Worm (Caenorhabditis elegans) whole organism, L1 larva: ENCODE data around the gene T05A7.7.

Experiments used
- C34B4.2 ChIP-seq: sonication (generic microtip); optimal IDR thresholded peaks from 2 replicates; lab custom pipeline; 2017; ENCODE audit warnings: mild to moderate bottlenecking, missing genetic modification characterization, missing compliant biosample characterization
- F16B12.6 ChIP-seq: fragments of 150-350 bp; optimal IDR thresholded peaks from 2 replicates; lab custom pipeline; 2014; ENCODE audit warnings: missing biosample characterization, missing genetic modification characterization
- aha-1 ChIP-seq: fragments of 150-350 bp; optimal IDR thresholded peaks from 2 replicates; lab custom pipeline; 2014; ENCODE audit warnings: missing biosample characterization, missing genetic modification characterization
- aly-2 ChIP-seq: fragments of 150-350 bp; optimal IDR thresholded peaks from 2 replicates; lab custom pipeline; 2014; ENCODE audit warnings: missing biosample characterization, missing genetic modification characterization
- ama-1 ChIP-seq: fragments of 150-350 bp; optimal IDR thresholded peaks from 2 replicates; lab custom pipeline; 2014
- ceh-8 ChIP-seq: fragments of 200-800 bp; sonication (Bioruptor generic); optimal IDR thresholded peaks from 2 replicates; lab custom pipeline; 2018; ENCODE audit warnings: mild to moderate bottlenecking, missing genetic modification characterization, moderate library complexity, missing compliant biosample characterization
- ceh-82 ChIP-seq, 3 experiments: fragments of 150-350 bp in 1 of 3; sonication (generic microtip) in 2 of 3; optimal IDR thresholded peaks; 2 replicates each; lab custom pipeline; 2014 to 2017; ENCODE audit warnings: missing biosample characterization in 3 of 3, missing genetic modification characterization in 3 of 3
- dsc-1 ChIP-seq: sonication (generic microtip); optimal IDR thresholded peaks from 2 replicates; lab custom pipeline; 2016; ENCODE audit warnings: mild to moderate bottlenecking, missing genetic modification characterization, missing compliant biosample characterization
- efl-1 ChIP-seq, 4 experiments: fragments of 150-350 bp; optimal IDR thresholded peaks in 3 of 4; peaks in 1 of 4; 1 replicate in 1 of 4; 2 replicates in 3 of 4; lab custom pipeline; 2014; ENCODE audit warnings: missing biosample characterization in 2 of 4, missing genetic modification characterization in 2 of 4, missing genetic modification reagents in 2 of 4
- egl-27 ChIP-seq, 2 experiments: fragments of 150-350 bp in 1 of 2; sonication (generic microtip); optimal IDR thresholded peaks; 3 replicates each; lab custom pipeline; 2017 to 2018; ENCODE audit warnings: missing biosample characterization in 2 of 2, missing genetic modification characterization in 2 of 2, missing genetic modification reagents in 2 of 2
- elt-2 ChIP-seq: sonication (generic microtip); optimal IDR thresholded peaks from 2 replicates; lab custom pipeline; 2016; ENCODE audit warnings: missing genetic modification characterization, mild to moderate bottlenecking, inconsistent platforms, missing compliant biosample characterization, missing genetic modification reagents
- elt-3 ChIP-seq, 6 experiments: fragments of 150-350 bp in 1 of 6; sonication (generic microtip); optimal IDR thresholded peaks; 2 replicates each; lab custom pipeline; 2017 to 2018; ENCODE audit warnings: missing biosample characterization in 6 of 6, missing genetic modification characterization in 6 of 6, inconsistent platforms in 1 of 6
- ets-5 ChIP-seq: fragments of 200-800 bp; sonication (Bioruptor generic); IDR thresholded peaks from 2 replicates; pipeline ENCODE4 v1.3.6; 2022; ENCODE audit warnings: missing genetic modification characterization, missing compliant biosample characterization
- fkh-10 ChIP-seq: sonication (generic microtip); optimal IDR thresholded peaks from 2 replicates; lab custom pipeline; 2017; ENCODE audit warnings: missing biosample characterization, missing genetic modification reagents, missing genetic modification characterization
- fkh-4 ChIP-seq: sonication (generic microtip); optimal IDR thresholded peaks from 2 replicates; lab custom pipeline; 2016; ENCODE audit warnings: missing compliant biosample characterization, missing genetic modification characterization, borderline replicate concordance
- hlh-17 ChIP-seq: fragments of 200-800 bp; sonication (Bioruptor generic); optimal IDR thresholded peaks from 2 replicates; lab custom pipeline; 2018; ENCODE audit warnings: missing genetic modification characterization, mild to moderate bottlenecking, missing compliant biosample characterization, moderate library complexity, borderline replicate concordance
- hpl-2 ChIP-seq: fragments of 150-350 bp; optimal IDR thresholded peaks from 2 replicates; lab custom pipeline; 2014; ENCODE audit warnings: missing biosample characterization, missing genetic modification reagents, missing genetic modification characterization
- lin-13 ChIP-seq: fragments of 150-350 bp; optimal IDR thresholded peaks from 2 replicates; lab custom pipeline; 2014; ENCODE audit warnings: missing biosample characterization, missing genetic modification reagents, missing genetic modification characterization
- lin-35 ChIP-seq, 2 experiments: fragments of 150-350 bp; optimal IDR thresholded peaks; 2 replicates each; lab custom pipeline; 2014; ENCODE audit warnings: missing biosample characterization in 2 of 2, missing genetic modification characterization in 2 of 2, missing genetic modification reagents in 2 of 2
- mab-9 ChIP-seq: fragments of 200-800 bp; sonication (Bioruptor generic); IDR thresholded peaks from 2 replicates; pipeline ENCODE4 v1.3.6; 2022; ENCODE audit warnings: missing genetic modification reagents, missing genetic modification characterization, missing compliant biosample characterization
- mef-2 ChIP-seq: fragments of 150-350 bp; optimal IDR thresholded peaks from 2 replicates; lab custom pipeline; 2014; ENCODE audit warnings: missing biosample characterization, missing genetic modification characterization
- nhr-11 ChIP-seq: fragments of 150-350 bp; optimal IDR thresholded peaks from 2 replicates; lab custom pipeline; 2014; ENCODE audit warnings: missing biosample characterization, missing genetic modification characterization
- nhr-12 ChIP-seq: sonication (generic microtip); optimal IDR thresholded peaks from 2 replicates; lab custom pipeline; 2017; ENCODE audit warnings: missing biosample characterization, missing genetic modification characterization
- nhr-237 ChIP-seq: fragments of 150-350 bp; optimal IDR thresholded peaks from 2 replicates; lab custom pipeline; 2014; ENCODE audit warnings: missing biosample characterization, missing genetic modification characterization
- nhr-77 ChIP-seq: fragments of 150-350 bp; optimal IDR thresholded peaks from 2 replicates; lab custom pipeline; 2014; ENCODE audit warnings: missing biosample characterization, missing genetic modification characterization
- nhr-85 ChIP-seq: sonication (generic microtip); peaks from one replicate; lab custom pipeline; 2016; ENCODE audit warnings: missing genetic modification characterization, inconsistent platforms, missing compliant biosample characterization
- nhr-90 ChIP-seq: sonication (generic microtip); optimal IDR thresholded peaks from 2 replicates; lab custom pipeline; 2016; ENCODE audit warnings: mild to moderate bottlenecking, missing genetic modification characterization, missing compliant biosample characterization; ENCODE audit not compliant: poor library complexity
- pag-3 ChIP-seq: sonication (generic microtip); optimal IDR thresholded peaks from 2 replicates; lab custom pipeline; 2017; ENCODE audit warnings: missing genetic modification characterization, mild to moderate bottlenecking, missing compliant biosample characterization, antibody characterized with exemption, borderline replicate concordance; ENCODE audit not compliant: insufficient read depth
- pqm-1 ChIP-seq: sonication (generic microtip); optimal IDR thresholded peaks from 3 replicates; lab custom pipeline; 2017; ENCODE audit warnings: missing biosample characterization, missing genetic modification characterization
- skn-1 ChIP-seq: fragments of 150-350 bp; optimal IDR thresholded peaks from 2 replicates; lab custom pipeline; 2014; ENCODE audit warnings: missing biosample characterization, missing genetic modification characterization
- sox-4 ChIP-seq: sonication (generic microtip); optimal IDR thresholded peaks from 2 replicates; lab custom pipeline; 2016; ENCODE audit warnings: missing genetic modification characterization, missing compliant biosample characterization
- sup-37 ChIP-seq: fragments of 200-800 bp; sonication (Bioruptor generic); optimal IDR thresholded peaks from 2 replicates; lab custom pipeline; 2018; ENCODE audit warnings: mild to moderate bottlenecking, missing genetic modification characterization, missing compliant biosample characterization
- unc-130 ChIP-seq: fragments of 150-350 bp; optimal IDR thresholded peaks from 2 replicates; lab custom pipeline; 2017; ENCODE audit warnings: missing biosample characterization, missing genetic modification characterization, inconsistent platforms
- zag-1 ChIP-seq: fragments of 150-350 bp; optimal IDR thresholded peaks from 2 replicates; lab custom pipeline; 2014; ENCODE audit warnings: missing biosample characterization, missing genetic modification characterization

The T05A7.7 gene

DNA sequence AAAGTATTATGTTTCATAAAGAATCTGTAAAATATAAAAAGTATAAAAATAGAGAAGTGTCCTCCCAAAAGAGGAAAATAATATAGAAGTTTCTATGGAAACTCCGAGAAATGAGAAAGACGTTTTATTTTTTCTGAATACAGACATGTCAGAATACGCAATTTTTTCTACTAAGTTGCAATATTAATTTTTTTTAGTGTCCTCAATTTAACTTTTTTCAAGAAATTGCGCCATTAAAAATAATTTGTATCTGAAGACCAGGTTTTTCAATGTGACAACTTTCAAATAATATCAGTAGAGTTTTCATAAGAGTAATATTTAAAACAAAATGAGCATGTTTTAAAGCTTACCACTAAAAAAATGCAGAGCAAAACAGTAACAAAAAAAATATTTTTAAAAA, 13.7 kb downstream of the T05A7.7 start, which contains the start of gene fut-5:
Gene fut-5, minus strand, starts transcription at position 101 of the 400 bp plus-strand sequence.
- TF ChIP-seq nhr-11 (tag; lab: Kevin White, UChicago) (no peak), F16B12.6 (tag; lab: Kevin White, UChicago) (no peak), mef-2 (tag; lab: Kevin White, UChicago) (no peak), nhr-12 (no peak), aha-1 (tag; lab: Kevin White, UChicago) (no peak), nhr-77 (tag; lab: Kevin White, UChicago) (no peak), skn-1 (tag; lab: Kevin White, UChicago) (no peak), zag-1 (tag; lab: Kevin White, UChicago) (no peak), mab-9 (GFP tag; lab: Robert Waterston, UW) (no peak), fkh-10 (GFP tag; lab: Kevin White, UChicago) (no peak), nhr-90 (tag; lab: Kevin White, UChicago) (no peak), ets-5 (GFP tag; lab: Robert Waterston, UW) (no peak), lin-13 (GFP tag; lab: Kevin White, UChicago) (no peak), unc-130 (tag; lab: Kevin White, UChicago) (no peak), pag-3 (tag; lab: Kevin White, UChicago) (no peak), C34B4.2 (tag; lab: Kevin White, UChicago) (no peak)

ce11 chrII:4665359-4665758, 15.9 kb downstream of the T05A7.7 start, which contains the start of gene T05A7.11:
Gene T05A7.11 (minus strand): TSS chrII:4665459.
- no peak for TF ChIP-seq ama-1 (lab: Kevin White, UChicago)
- TF ChIP-seq efl-1 (optimal IDR thresholded peaks at IDR 0.05; lab: Kevin White, UChicago): no peak
- peak in 1 of 2 experiments; percentile 68 for TF ChIP-seq efl-1 (GFP tag; optimal IDR thresholded peaks at IDR 0.05 in 1 of 2; lab: Kevin White, UChicago)
- TF ChIP-seq, all 84 proteins: peak for 1

- TF ChIP-seq sup-37 (GFP tag; lab: Kevin White, UChicago): no peak
- peak; percentile 56 for TF ChIP-seq ceh-8 (GFP tag; lab: Kevin White, UChicago)
- TF ChIP-seq, all 84 proteins: peak for 1
Observed at ce11 chrII:4663186-4663585, 18.1 kb downstream of the T05A7.7 start, which contains the start of gene T05A7.12. Gene T05A7.12 (minus strand): TSS chrII:4663286.

DNA sequence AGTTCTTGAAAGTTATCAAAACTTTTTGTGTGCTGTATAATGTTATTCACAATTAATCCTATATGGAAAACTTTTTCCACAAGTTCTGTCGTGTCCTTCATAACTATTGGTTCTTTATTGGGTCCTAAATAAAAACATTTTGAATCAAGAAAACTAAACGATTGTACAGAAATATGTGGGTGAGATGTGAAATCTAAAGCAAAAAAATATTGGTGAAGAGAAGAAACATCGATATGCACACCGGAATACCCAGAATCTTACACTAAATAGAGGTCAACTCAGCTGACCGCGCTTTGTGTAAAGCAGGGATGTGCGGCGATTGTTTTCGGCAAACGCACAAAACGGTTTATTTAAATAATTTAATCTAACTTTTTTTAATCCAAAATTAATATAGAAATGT, 20.0 kb downstream of the T05A7.7 start, which contains the start of gene T05A7.13:
Gene T05A7.13, minus strand, starts transcription at position 101 of the 400 bp plus-strand sequence.
- TF ChIP-seq aly-2 (tag; lab: Kevin White, UChicago) (no peak), F16B12.6 (tag; lab: Kevin White, UChicago) (no peak), fkh-10 (GFP tag; lab: Kevin White, UChicago) (no peak), unc-130 (tag; lab: Kevin White, UChicago) (no peak), nhr-77 (tag; lab: Kevin White, UChicago) (no peak)
- TF ChIP-seq, all 84 proteins: peak for 0

DNA sequence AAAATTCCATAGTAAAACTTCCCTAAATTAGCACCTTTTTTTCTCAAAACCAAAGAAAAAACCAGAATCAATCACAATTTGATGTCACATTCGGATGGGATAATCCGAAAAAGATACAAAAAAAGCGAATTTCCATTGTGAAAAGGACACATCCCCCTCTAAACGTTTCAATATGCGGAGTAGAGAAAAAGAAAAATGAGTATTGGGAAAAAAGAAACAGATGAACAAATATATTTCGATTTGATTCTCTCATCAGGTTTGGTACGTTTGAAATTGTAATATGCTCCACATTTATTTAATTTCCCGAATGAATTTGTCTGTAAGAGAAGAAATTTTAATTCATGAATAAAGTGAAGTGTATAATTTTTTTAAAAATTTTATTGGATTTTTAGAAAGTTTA, 23.0 kb downstream of the T05A7.7 start:
- no peak for TF ChIP-seq aha-1 (tag; lab: Kevin White, UChicago)
- TF ChIP-seq fkh-4 (tag; lab: Kevin White, UChicago): peak; percentile 67
- TF ChIP-seq dsc-1 (tag; lab: Kevin White, UChicago): peak; percentile 91

ce11 chrII:4657370-4657769, 23.9 kb downstream of the T05A7.7 start:
- no peak for TF ChIP-seq efl-1 (optimal IDR thresholded peaks at IDR 0.05; lab: Kevin White, UChicago)
- TF ChIP-seq efl-1 (GFP tag; optimal IDR thresholded peaks at IDR 0.05 in 1 of 2; lab: Kevin White, UChicago): peak in 1 of 2 experiments; percentile 2
- no peak for TF ChIP-seq ceh-82 (tag; optimal IDR thresholded peaks at IDR 0.05; lab: Kevin White, UChicago)
- no peak for TF ChIP-seq sox-4 (tag; lab: Kevin White, UChicago)
- no peak for TF ChIP-seq pqm-1 (tag; lab: Kevin White, UChicago)
- no peak for TF ChIP-seq aha-1 (tag; lab: Kevin White, UChicago)
- no peak for TF ChIP-seq egl-27 (tag; optimal IDR thresholded peaks at IDR 0.05; lab: Kevin White, UChicago)
- TF ChIP-seq elt-3 (tag; optimal IDR thresholded peaks at IDR 0.05; lab: Kevin White, UChicago): no peak
- no peak for TF ChIP-seq mab-9 (GFP tag; lab: Robert Waterston, UW)
- no peak for TF ChIP-seq hlh-17 (GFP tag; lab: Kevin White, UChicago)
- TF ChIP-seq C34B4.2 (tag; lab: Kevin White, UChicago): no peak
- TF ChIP-seq hpl-2 (GFP tag; lab: Kevin White, UChicago): no peak
- no peak for TF ChIP-seq nhr-237
- no peak for TF ChIP-seq nhr-85 (tag; lab: Kevin White, UChicago)
- TF ChIP-seq elt-2 (tag; lab: Kevin White, UChicago): peak; percentile 80
- TF ChIP-seq lin-35 (GFP tag; optimal IDR thresholded peaks at IDR 0.05; lab: Kevin White, UChicago): no peak
